Worm (Caenorhabditis elegans) whole organism, midembryonic: ENCODE results near the gene EEED8.12.

Experiments
- T22C8.4 ChIP-seq: fragments of 200-800 bp; sonication (Bioruptor generic); IDR thresholded peaks from 2 replicates; pipeline ENCODE4 v1.3.6; 2022; ENCODE audit warnings: missing genetic modification characterization, missing compliant biosample characterization
- cog-1 ChIP-seq: sonication (generic microtip); optimal IDR thresholded peaks from 2 replicates; lab custom pipeline; 2016; ENCODE audit warnings: missing genetic modification characterization, missing compliant biosample characterization
- flt-1 ChIP-seq: fragments of 200-800 bp; sonication (Bioruptor generic); IDR thresholded peaks from 2 replicates; pipeline ENCODE4 v1.3.6; 2022; ENCODE audit warnings: missing genetic modification characterization, missing compliant biosample characterization
- klf-2 ChIP-seq: fragments of 200-800 bp; sonication (Bioruptor generic); conservative IDR thresholded peaks from 2 replicates; pipeline ENCODE4 v1.3.6; 2022; ENCODE audit warnings: missing genetic modification reagents, missing genetic modification characterization, missing compliant biosample characterization
- med-1 ChIP-seq: sonication (generic microtip); optimal IDR thresholded peaks from 2 replicates; lab custom pipeline; 2017; ENCODE audit warnings: missing genetic modification characterization, mild to moderate bottlenecking, missing compliant biosample characterization, antibody characterized with exemption, missing genetic modification reagents; ENCODE audit not compliant: insufficient read depth
- ref-1 ChIP-seq: fragments of 200-800 bp; sonication (Bioruptor generic); conservative IDR thresholded peaks from 2 replicates; pipeline ENCODE4 v1.3.6; 2022; ENCODE audit warnings: missing genetic modification reagents, missing genetic modification characterization, missing compliant biosample characterization
- tab-1 ChIP-seq: fragments of 200-800 bp; sonication (Bioruptor generic); IDR thresholded peaks from 2 replicates; pipeline ENCODE4 v1.3.6; 2022; ENCODE audit warnings: missing genetic modification characterization, missing compliant biosample characterization
- ztf-23 ChIP-seq: fragments of 200-800 bp; sonication (Bioruptor generic); IDR thresholded peaks from 2 replicates; pipeline ENCODE4 v1.3.6; 2022; ENCODE audit warnings: missing genetic modification reagents, missing genetic modification characterization, missing compliant biosample characterization
- ztf-29 ChIP-seq: fragments of 200-800 bp; sonication (Bioruptor generic); IDR thresholded peaks from 2 replicates; pipeline ENCODE4 v1.3.6; 2022; ENCODE audit warnings: missing genetic modification reagents, missing genetic modification characterization, missing compliant biosample characterization

EEED8.12 gene

DNA sequence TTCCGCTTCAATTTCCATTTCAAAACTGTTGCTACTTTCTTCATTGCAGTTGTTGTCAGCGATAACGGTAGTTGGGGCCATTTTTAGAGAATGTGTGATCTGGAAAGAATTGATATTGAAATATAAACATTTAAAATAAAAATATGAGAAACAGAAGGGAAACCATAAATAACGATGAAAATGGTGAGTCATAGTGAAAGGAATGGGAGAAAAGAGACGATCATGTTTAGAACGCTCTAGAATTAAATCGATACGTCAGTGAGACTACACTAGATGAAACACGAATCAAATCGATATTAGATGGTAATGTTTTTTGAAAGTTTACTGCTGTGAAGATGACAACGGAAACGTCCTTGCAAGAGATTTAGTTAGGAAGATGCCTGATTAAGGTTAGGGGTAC lies at the start of gene EEED8.12, which contains the start of gene EEED8.4:
Gene EEED8.12, minus strand, starts transcription at position 101 of the 400 bp plus-strand sequence.
Gene EEED8.4, plus strand, starts transcription at position 396 of the 400 bp plus-strand sequence.
- no peak for TF ChIP-seq tab-1
- no peak for TF ChIP-seq ref-1 (GFP tag; lab: Robert Waterston, UW)
- no peak for TF ChIP-seq ztf-29 (GFP tag; lab: Robert Waterston, UW)
- no peak for TF ChIP-seq klf-2 (GFP tag; lab: Robert Waterston, UW)
- TF ChIP-seq T22C8.4: no peak
- TF ChIP-seq ztf-23 (GFP tag; lab: Robert Waterston, UW): no peak
- no peak for TF ChIP-seq cog-1 (tag; lab: Kevin White, UChicago)
- TF ChIP-seq flt-1 (GFP tag; lab: Robert Waterston, UW): no peak
- TF ChIP-seq med-1 (GFP tag; lab: Kevin White, UChicago): no peak

ce11 chrII:5455650-5456355 lies 47.0 kb upstream of the EEED8.12 start, which contains the start of gene daz-1:
daz-1 (plus strand) TSS chrII:5456305.
- no peak for TF ChIP-seq flt-1 (GFP tag; lab: Robert Waterston, UW)
- no peak for TF ChIP-seq ztf-29 (GFP tag; lab: Robert Waterston, UW)
- no peak for TF ChIP-seq cog-1 (tag; lab: Kevin White, UChicago)
- TF ChIP-seq ztf-23 (GFP tag; lab: Robert Waterston, UW): no peak
- no peak for TF ChIP-seq T22C8.4
- TF ChIP-seq med-1 (GFP tag; lab: Kevin White, UChicago): no peak
- no peak for TF ChIP-seq ref-1 (GFP tag; lab: Robert Waterston, UW)
- TF ChIP-seq tab-1: no peak
- no peak for TF ChIP-seq klf-2 (GFP tag; lab: Robert Waterston, UW)

DNA sequence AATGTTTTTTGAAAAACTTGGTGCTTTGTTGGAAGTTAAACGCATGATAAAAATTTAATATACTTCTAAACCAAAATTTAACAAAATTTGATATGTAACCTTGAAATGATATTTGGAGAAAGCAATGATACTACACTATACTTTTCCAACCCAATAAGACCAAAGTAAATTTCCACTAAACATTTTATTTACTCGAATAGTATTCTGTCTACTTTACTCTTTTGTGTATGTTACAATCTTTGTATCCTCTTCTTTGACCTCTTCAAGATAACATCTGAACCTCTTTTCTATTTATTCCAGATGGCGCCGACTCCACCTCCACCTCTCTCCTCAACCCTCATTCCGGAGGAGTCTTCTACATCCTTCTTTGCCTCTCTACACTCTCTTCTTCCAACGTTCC lies 44.7 kb upstream of the EEED8.12 start, which contains the start of gene dhs-5:
Gene dhs-5, plus strand, starts transcription at position 301 of the 400 bp plus-strand sequence.
- TF ChIP-seq ztf-23 (GFP tag; lab: Robert Waterston, UW) (no peak), tab-1 (no peak), T22C8.4 (no peak), ztf-29 (GFP tag; lab: Robert Waterston, UW) (no peak), flt-1 (GFP tag; lab: Robert Waterston, UW) (no peak), ref-1 (GFP tag; lab: Robert Waterston, UW) (no peak), klf-2 (GFP tag; lab: Robert Waterston, UW) (no peak), cog-1 (tag; lab: Kevin White, UChicago) (no peak), med-1 (GFP tag; lab: Kevin White, UChicago) (no peak)

DNA sequence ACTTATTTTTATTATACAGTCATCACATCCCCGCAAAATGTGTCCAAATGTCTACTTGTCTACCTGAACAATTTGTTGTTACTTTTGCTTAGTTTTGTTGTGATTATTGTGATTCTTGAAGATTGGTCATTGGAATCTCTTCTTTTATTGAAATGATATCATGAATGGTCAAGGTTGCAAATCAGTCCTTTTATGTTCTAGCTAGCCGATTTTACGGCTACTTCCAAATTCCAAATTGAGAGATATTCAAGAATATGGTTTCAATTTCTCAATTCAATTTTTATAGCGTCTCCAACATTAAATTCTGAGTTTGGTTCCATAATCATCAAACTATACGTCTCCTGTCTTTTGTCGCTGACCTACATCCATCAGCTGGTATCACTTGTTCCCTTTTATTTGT lies 42.5 kb upstream of the EEED8.12 start:
- TF ChIP-seq ztf-29 (GFP tag; lab: Robert Waterston, UW) (no peak), ztf-23 (GFP tag; lab: Robert Waterston, UW) (no peak), ref-1 (GFP tag; lab: Robert Waterston, UW) (no peak), klf-2 (GFP tag; lab: Robert Waterston, UW) (no peak), T22C8.4 (no peak), flt-1 (GFP tag; lab: Robert Waterston, UW) (no peak), cog-1 (tag; lab: Kevin White, UChicago) (no peak), tab-1 (no peak), med-1 (GFP tag; lab: Kevin White, UChicago) (no peak)

DNA sequence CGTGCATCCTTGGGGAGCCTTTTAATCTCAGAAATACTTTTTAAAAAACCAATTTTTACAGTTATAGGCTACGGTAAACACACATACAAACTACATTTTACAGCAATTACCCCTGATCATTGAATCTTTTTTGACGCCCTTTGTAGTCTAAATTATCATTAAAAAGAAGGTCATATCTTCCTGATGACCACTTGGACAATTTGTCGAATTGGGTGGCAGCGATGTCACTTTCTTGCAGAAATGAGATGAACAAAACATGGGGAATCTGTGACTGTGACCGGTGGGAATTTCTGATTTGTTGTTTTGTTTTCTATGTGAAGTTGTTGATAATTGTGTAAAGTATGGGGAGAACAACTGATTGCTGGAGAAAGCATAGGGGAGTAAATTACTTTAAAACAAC lies 40.8 kb upstream of the EEED8.12 start:
- no peak for TF ChIP-seq cog-1 (tag; lab: Kevin White, UChicago)
- no peak for TF ChIP-seq flt-1 (GFP tag; lab: Robert Waterston, UW)
- no peak for TF ChIP-seq klf-2 (GFP tag; lab: Robert Waterston, UW)
- TF ChIP-seq ztf-23 (GFP tag; lab: Robert Waterston, UW): no peak
- no peak for TF ChIP-seq T22C8.4
- no peak for TF ChIP-seq med-1 (GFP tag; lab: Kevin White, UChicago)
- no peak for TF ChIP-seq ref-1 (GFP tag; lab: Robert Waterston, UW)
- TF ChIP-seq tab-1: no peak
- TF ChIP-seq ztf-29 (GFP tag; lab: Robert Waterston, UW): no peak

DNA sequence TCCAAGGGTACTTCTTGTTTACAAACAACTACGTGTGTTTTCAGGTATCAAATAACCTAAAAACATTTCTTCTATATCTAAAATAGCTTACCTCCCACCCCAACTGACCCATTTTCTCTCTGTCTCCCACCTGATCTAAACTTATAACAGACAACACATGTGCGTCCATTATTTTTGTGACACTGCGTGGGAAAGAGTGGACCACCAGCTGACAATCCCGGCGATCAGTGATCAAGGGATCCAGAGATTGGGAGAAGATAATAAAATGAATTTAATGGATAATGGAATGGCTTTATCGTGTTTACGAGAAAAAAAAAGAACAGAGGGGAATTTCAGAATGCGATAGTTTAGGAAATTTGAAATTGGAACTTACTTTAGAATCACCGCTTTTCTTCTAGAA lies 40.4 kb upstream of the EEED8.12 start:
- TF ChIP-seq ref-1 (GFP tag; lab: Robert Waterston, UW) (no peak), ztf-29 (GFP tag; lab: Robert Waterston, UW) (no peak), klf-2 (GFP tag; lab: Robert Waterston, UW) (no peak), tab-1 (no peak), med-1 (GFP tag; lab: Kevin White, UChicago) (no peak), flt-1 (GFP tag; lab: Robert Waterston, UW) (no peak), ztf-23 (GFP tag; lab: Robert Waterston, UW) (no peak), cog-1 (tag; lab: Kevin White, UChicago) (no peak), T22C8.4 (no peak)

DNA sequence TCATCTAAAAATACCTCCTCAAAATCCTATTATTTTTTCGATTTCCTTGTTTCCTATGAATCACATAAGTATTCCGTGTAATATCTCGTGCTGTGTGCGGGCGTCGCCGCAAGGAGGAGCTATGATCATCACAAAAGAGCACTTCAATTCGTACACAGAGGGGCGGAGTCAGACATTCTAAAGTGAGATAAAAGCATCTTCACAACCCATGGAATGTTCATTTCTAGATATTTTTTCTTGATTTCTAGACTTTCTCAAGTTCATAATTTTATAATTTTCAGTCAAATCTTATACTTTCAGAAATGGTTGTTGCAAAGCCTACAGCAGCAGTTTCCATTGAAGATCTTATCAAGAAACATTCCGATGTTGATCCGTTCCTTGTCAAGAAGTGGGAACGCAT lies 38.6 kb upstream of the EEED8.12 start, which contains the start of gene cex-1:
Gene cex-1, plus strand, starts transcription at position 301 of the 400 bp plus-strand sequence.
- TF ChIP-seq ztf-23 (GFP tag; lab: Robert Waterston, UW): no peak
- no peak for TF ChIP-seq klf-2 (GFP tag; lab: Robert Waterston, UW)
- TF ChIP-seq tab-1: no peak
- no peak for TF ChIP-seq flt-1 (GFP tag; lab: Robert Waterston, UW)
- TF ChIP-seq med-1 (GFP tag; lab: Kevin White, UChicago): no peak
- TF ChIP-seq ztf-29 (GFP tag; lab: Robert Waterston, UW): no peak
- TF ChIP-seq ref-1 (GFP tag; lab: Robert Waterston, UW): no peak
- no peak for TF ChIP-seq T22C8.4
- TF ChIP-seq cog-1 (tag; lab: Kevin White, UChicago): no peak

DNA sequence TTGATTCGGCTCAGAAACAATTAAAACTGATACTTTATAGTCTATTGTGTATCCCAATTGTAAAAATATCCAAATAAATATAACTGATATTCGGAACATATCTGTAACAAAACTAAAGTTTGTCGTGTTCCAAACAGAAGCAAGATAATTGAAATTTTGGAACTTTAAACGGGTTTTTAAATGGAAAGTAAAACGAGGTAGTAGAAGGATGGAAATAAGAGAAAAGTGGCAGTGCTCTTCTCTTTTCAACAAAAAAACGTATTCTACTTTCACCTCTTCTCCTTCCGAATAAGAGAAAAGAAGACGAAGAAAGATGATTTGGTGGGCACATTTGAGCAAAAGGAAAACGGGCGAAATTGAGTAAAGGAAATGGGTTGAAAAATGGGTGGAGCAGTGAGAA lies 37.7 kb upstream of the EEED8.12 start, which contains the start of gene nmr-1:
Gene nmr-1, minus strand, starts transcription at position 101 of the 400 bp plus-strand sequence.
- no peak for TF ChIP-seq med-1 (GFP tag; lab: Kevin White, UChicago)

ce11 chrII:5437586-5437985 lies 28.8 kb upstream of the EEED8.12 start, which contains the start of gene F07F6.1:
F07F6.1 (plus strand) TSS chrII:5437886.
- TF ChIP-seq med-1 (GFP tag; lab: Kevin White, UChicago) (no peak), flt-1 (GFP tag; lab: Robert Waterston, UW) (no peak), ztf-29 (GFP tag; lab: Robert Waterston, UW) (no peak), cog-1 (tag; lab: Kevin White, UChicago) (no peak), klf-2 (GFP tag; lab: Robert Waterston, UW) (no peak), tab-1 (no peak), T22C8.4 (no peak), ztf-23 (GFP tag; lab: Robert Waterston, UW) (no peak), ref-1 (GFP tag; lab: Robert Waterston, UW) (no peak)
